Fruit fly (Drosophila melanogaster): ENCODE results near the gene CG31776.

Gene CG31776

dm6 chr2L:3490971-3491370 is 21.0 kb downstream of the CG31776 start, which contains the start of gene CG15414:
CG15414 (minus strand) TSS chr2L:3491071.
- TF ChIP-seq EcR (GFP tag; optimal IDR thresholded peaks at IDR 0.05) (no peak), psq (optimal IDR thresholded peaks at IDR 0.05) (no peak), usp (GFP tag; optimal IDR thresholded peaks at IDR 0.05) (no peak), Dll (optimal IDR thresholded peaks at IDR 0.05) (no peak), CG8478 (optimal IDR thresholded peaks at IDR 0.05) (no peak), pan (optimal IDR thresholded peaks at IDR 0.05) (no peak)

DNA sequence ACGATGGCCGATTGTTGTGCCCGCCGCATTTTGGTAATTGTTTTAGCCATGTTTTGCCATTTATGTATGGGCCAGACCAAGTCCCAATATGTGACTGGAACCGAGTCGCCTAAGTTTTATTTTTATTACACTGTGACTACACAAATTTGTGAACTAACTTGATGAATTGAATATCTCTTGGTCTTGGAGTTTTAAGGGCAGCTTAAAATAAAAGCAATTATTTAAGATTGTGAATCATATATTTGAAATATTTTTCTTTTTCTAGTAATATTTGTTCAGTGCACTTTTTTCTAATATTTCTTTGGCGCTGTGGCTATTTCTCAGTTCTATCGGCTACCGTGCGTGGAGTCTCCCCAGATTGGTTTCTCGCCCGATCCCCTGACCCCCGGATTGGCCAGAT is 23.5 kb downstream of the CG31776 start:
- TF ChIP-seq usp (GFP tag; optimal IDR thresholded peaks at IDR 0.05) (no peak), EcR (GFP tag; optimal IDR thresholded peaks at IDR 0.05) (no peak), Dll (optimal IDR thresholded peaks at IDR 0.05) (no peak), pan (optimal IDR thresholded peaks at IDR 0.05) (no peak), psq (optimal IDR thresholded peaks at IDR 0.05) (no peak), CG8478 (optimal IDR thresholded peaks at IDR 0.05) (no peak)

DNA sequence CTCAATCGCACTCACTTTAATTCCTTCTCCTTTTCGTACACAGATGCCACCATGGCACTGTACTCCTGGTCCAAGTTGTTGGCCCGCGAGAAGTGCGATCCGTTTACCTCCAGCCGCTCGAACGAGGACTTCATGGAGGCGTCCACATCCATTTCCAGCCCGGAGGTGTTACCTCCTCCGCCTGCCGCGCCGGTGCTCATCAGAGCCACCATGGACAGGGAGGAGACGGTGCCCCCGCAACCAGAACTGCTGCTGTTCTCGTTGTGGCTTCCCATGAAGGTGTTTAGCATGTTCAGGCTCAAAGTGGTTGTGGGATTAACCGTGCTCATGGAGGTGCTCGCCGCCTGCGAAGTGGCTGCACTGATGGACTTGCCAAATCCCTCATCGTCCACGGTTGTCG is 25.5 kb downstream of the CG31776 start:
- TF ChIP-seq EcR (GFP tag; optimal IDR thresholded peaks at IDR 0.05) (no peak), Dll (optimal IDR thresholded peaks at IDR 0.05) (no peak), CG8478 (optimal IDR thresholded peaks at IDR 0.05) (no peak)

DNA sequence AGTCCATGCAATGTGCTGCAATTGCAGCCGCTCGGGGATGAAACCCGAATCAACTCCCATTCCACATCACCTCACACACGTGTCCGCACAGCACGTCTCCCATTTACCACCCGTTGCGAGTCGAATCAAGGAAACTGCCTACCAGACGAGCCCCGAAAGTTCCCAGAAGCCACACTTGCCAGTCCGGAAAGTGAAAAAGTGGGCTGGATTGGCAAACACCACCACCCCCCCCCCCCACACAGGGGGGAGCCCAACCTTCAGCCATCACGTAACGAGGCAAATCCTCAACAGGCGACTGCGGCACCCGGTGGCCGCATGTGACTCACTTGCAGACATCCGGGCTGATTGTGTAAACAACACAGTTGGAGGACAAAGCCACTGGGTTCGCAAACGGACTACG is 34.9 kb downstream of the CG31776 start:
- TF ChIP-seq psq (optimal IDR thresholded peaks at IDR 0.05) (no peak), Dll (optimal IDR thresholded peaks at IDR 0.05) (no peak), EcR (GFP tag; optimal IDR thresholded peaks at IDR 0.05) (no peak), CG8478 (optimal IDR thresholded peaks at IDR 0.05) (no peak), usp (GFP tag; optimal IDR thresholded peaks at IDR 0.05) (no peak), pan (optimal IDR thresholded peaks at IDR 0.05) (no peak)

- no peak for TF ChIP-seq usp (GFP tag; optimal IDR thresholded peaks at IDR 0.05)
- TF ChIP-seq pan (optimal IDR thresholded peaks at IDR 0.05), result no peak
- no peak for TF ChIP-seq CG8478 (optimal IDR thresholded peaks at IDR 0.05)
- TF ChIP-seq psq (optimal IDR thresholded peaks at IDR 0.05), result no peak
- TF ChIP-seq EcR (GFP tag; optimal IDR thresholded peaks at IDR 0.05), result no peak
- TF ChIP-seq Dll (optimal IDR thresholded peaks at IDR 0.05), result no peak
Observed at dm6 chr2L:3506322-3506721, 36.3 kb downstream of the CG31776 start.

DNA sequence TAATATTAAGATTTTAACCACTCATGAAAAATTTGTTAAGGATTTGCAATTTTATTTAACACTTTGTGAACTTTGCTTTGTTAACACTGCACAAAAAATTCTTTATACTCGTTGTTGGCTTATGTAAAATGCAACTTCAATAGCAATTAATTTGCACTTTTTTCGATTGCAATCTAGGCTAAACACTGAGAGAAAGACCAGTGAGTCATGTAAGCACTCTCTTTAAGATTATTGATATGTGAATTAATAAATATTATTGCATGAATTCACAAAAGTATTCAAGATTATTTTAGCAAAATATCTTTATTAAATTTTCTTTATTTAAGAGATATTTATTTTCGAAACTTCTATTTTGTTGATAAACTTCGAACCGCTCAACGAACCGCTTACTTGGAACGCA is 36.8 kb downstream of the CG31776 start:
- TF ChIP-seq usp (GFP tag; optimal IDR thresholded peaks at IDR 0.05) (no peak), pan (optimal IDR thresholded peaks at IDR 0.05) (no peak), psq (optimal IDR thresholded peaks at IDR 0.05) (no peak), EcR (GFP tag; optimal IDR thresholded peaks at IDR 0.05) (no peak), Dll (optimal IDR thresholded peaks at IDR 0.05) (no peak), CG8478 (optimal IDR thresholded peaks at IDR 0.05) (no peak)

DNA sequence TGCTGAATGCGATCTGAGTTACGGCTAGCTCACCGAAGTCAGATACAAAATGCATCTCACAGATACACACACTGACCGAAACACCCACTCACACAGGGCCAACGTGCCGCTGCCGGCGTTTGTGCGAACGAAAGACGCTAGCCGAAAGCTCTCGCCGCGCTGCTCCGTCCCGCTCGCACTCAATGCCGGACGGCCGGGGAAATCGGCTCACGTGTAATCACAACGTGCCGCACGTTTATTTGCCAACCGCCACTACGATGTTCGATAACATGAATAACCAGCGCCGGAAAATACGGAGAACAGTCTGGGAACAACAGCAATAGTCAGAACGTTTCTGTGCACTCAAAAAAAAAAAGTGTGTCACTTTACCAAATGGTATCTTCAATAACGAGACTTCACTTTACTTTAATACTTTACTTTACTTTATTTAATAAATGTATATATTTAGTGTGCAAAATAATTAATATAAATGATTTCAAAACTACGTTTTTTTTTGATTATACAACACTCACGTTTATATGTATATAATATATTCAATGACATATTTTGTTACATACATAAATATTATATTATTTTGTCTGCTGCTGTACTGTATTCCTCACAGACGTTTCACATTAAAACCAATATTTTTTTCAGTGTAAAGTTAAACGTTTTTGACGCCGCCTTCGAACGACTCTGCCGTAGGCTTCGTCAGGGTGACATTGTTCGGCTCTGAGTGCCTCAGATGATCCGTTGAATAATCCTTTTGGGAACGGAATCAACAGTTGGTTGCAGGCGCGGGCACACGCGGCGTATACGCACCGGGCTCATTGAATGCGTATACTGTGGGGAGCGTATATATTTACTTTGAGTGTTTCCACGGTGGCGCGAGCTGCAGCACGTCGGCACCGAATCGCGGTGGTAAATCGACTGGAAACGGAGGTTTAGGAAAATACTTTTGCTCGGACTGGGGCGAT is 37.5 kb downstream of the CG31776 start, which contains the start of gene tim:
Gene tim (minus strand): TSS at position 911 of the 956 bp plus-strand sequence.
- TF ChIP-seq usp (GFP tag; optimal IDR thresholded peaks at IDR 0.05), result no peak
- no peak for TF ChIP-seq EcR (GFP tag; optimal IDR thresholded peaks at IDR 0.05)

dm6 chr2L:3510002-3510401 is 40.0 kb downstream of the CG31776 start, which contains the start of gene CG31954:
CG31954 (minus strand) TSS chr2L:3510102.
- no peak for TF ChIP-seq usp (GFP tag; optimal IDR thresholded peaks at IDR 0.05)

- no peak for TF ChIP-seq Dll (optimal IDR thresholded peaks at IDR 0.05)
- no peak for TF ChIP-seq pan (optimal IDR thresholded peaks at IDR 0.05)
- no peak for TF ChIP-seq EcR (GFP tag; optimal IDR thresholded peaks at IDR 0.05)
- no peak for TF ChIP-seq CG8478 (optimal IDR thresholded peaks at IDR 0.05)
- no peak for TF ChIP-seq psq (optimal IDR thresholded peaks at IDR 0.05)
- no peak for TF ChIP-seq usp (GFP tag; optimal IDR thresholded peaks at IDR 0.05)
Observed at dm6 chr2L:3514569-3515191, 44.7 kb downstream of the CG31776 start, which contains the start of the genes LeuRS and CG17593. LeuRS (minus strand) TSS chr2L:3514656. CG17593 (plus strand) TSS chr2L:3514872.

dm6 chr2L:3519551-3519950 is 49.6 kb downstream of the CG31776 start, which contains the start of the genes CG3213 and CG8851:
CG3213 (minus strand) TSS chr2L:3519651.
CG8851 (plus strand) TSS chr2L:3519677.
- TF ChIP-seq CG8478 (optimal IDR thresholded peaks at IDR 0.05) (no peak), EcR (GFP tag; optimal IDR thresholded peaks at IDR 0.05) (no peak), usp (GFP tag; optimal IDR thresholded peaks at IDR 0.05) (no peak), Dll (optimal IDR thresholded peaks at IDR 0.05) (no peak), psq (optimal IDR thresholded peaks at IDR 0.05) (no peak), pan (optimal IDR thresholded peaks at IDR 0.05) (no peak)

Data from whole organism.